Fruit fly (Drosophila melanogaster): ENCODE results near the gene CG3061.

dm6 chr3R:13986648-13987047 is 45.5 kb upstream of the CG3061 start:
- TF ChIP-seq CG14711 (tag; optimal IDR thresholded peaks at IDR 0.05) (no peak), CG7045 (GFP tag; optimal IDR thresholded peaks at IDR 0.05) (no peak), CG12768 (GFP tag; optimal IDR thresholded peaks at IDR 0.05) (no peak), kay (GFP tag; ENCODE audit: borderline replicate concordance) (peak; percentile 57), cic (GFP tag; optimal IDR thresholded peaks at IDR 0.05) (no peak), CG1620 (GFP tag; optimal IDR thresholded peaks at IDR 0.05) (no peak), ovo (GFP tag; optimal IDR thresholded peaks at IDR 0.05) (no peak), CG11617 (GFP tag; optimal IDR thresholded peaks at IDR 0.05) (no peak), pad (GFP tag; optimal IDR thresholded peaks at IDR 0.05) (no peak)

All from whole organism, adult.